Worm (Caenorhabditis elegans): ENCODE results near the gene dna-2.
A peak's percentile ranks its signal among the peaks of the same experiment; 100 is the strongest.

dna-2 gene

ce11 chrII:11748494-11748893 lies 29.7 kb upstream of the dna-2 start, which contains the start of the genes F44E5.17 and gpb-1:
TSS of gene F44E5.17 (minus strand) at chrII:11748594.
TSS of gene gpb-1 (minus strand) at chrII:11748611.
- TF ChIP-seq F22D6.2 (tag; optimal IDR thresholded peaks at IDR 0.05) (no peak), hmg-1.2 (GFP tag; IDR thresholded peaks at IDR 0.05) (peak; percentile 11; the same call in 1 of the 2 replicates), fkh-3 (tag; optimal IDR thresholded peaks at IDR 0.05) (no peak), efl-1 (GFP tag; optimal IDR thresholded peaks at IDR 0.05) (peak; percentile 6), sptf-2 (GFP tag; optimal IDR thresholded peaks at IDR 0.05) (no peak), snpc-1.1 (tag; optimal IDR thresholded peaks at IDR 0.05; ENCODE audit: insufficient read depth) (no peak)

DNA sequence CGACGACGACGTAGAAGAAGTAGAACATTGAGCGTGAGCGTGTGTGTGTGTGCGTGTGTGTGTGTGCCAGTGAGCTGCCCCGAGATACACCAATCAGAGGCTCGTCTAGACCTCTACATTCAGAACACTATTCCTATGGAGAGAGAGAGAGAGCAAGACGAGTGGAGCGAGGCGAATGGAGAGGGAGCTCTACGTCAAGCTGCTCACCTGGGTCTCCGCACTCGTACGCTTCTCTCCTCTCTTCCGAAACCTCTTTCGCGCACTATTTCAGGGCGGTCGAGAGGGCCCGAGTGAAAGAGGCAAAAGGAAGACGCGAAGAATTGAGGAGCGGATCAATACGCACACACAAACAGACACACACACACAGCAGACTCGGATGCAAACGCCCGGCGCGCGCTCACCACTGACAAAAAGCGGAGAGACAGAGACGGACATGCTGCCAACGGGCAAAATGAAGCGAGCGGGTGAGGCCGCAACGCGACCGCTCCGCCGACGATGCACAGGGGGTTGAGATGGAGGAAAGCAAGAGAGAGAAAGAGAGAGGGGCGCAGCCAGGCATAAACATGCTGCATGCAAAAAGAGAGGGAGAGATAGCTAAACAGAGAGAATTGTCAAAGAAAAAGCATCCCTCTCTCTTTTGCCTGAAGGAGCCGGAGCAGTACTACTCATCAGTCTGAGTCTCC lies 28.6 kb upstream of the dna-2 start:
- TF ChIP-seq efl-1 (GFP tag; optimal IDR thresholded peaks at IDR 0.05), result peak; percentile 17
- 0 out of 2 replicates have a peak, but pooled peaks have one; percentile 50 for TF ChIP-seq cebp-1 (GFP tag; IDR thresholded peaks at IDR 0.05)
- peak; percentile 90 for TF ChIP-seq cebp-1 (tag; optimal IDR thresholded peaks at IDR 0.05)
- TF ChIP-seq ekl-4 (GFP tag; IDR thresholded peaks at IDR 0.05), result 0 out of 2 replicates have a peak, but pooled peaks have one; percentile 57
- TF ChIP-seq nhr-80 (tag; optimal IDR thresholded peaks at IDR 0.05), result peak; percentile 83
- peak; percentile 89 for TF ChIP-seq egrh-3 (GFP tag; IDR thresholded peaks at IDR 0.05)
- peak; percentile 49; the same call in 1 of the 2 replicates for TF ChIP-seq bed-2 (GFP tag; IDR thresholded peaks at IDR 0.05)
- no peak for TF ChIP-seq ztf-28 (GFP tag; IDR thresholded peaks at IDR 0.05)
- TF ChIP-seq ceh-100 (GFP tag; IDR thresholded peaks at IDR 0.05), result 0 out of 2 replicates have a peak, but pooled peaks have one; percentile 24
- no peak for TF ChIP-seq pha-4 (tag; optimal IDR thresholded peaks at IDR 0.05)
- no peak for TF ChIP-seq rpc-1 (optimal IDR thresholded peaks at IDR 0.05)
- no peak for TF ChIP-seq rpc-1 (tag; optimal IDR thresholded peaks at IDR 0.05)
- no peak for TF ChIP-seq B0019.2 (GFP tag; conservative IDR thresholded peaks at IDR 0.05)
- peak; percentile 91 for TF ChIP-seq B0336.3 (GFP tag; IDR thresholded peaks at IDR 0.05)
- TF ChIP-seq sdz-38 (tag; optimal IDR thresholded peaks at IDR 0.05), result no peak
- TF ChIP-seq madf-8 (GFP tag; conservative IDR thresholded peaks at IDR 0.05), result no peak
- TF ChIP-seq C06A6.2 (GFP tag; conservative IDR thresholded peaks at IDR 0.05), result peak; percentile 55; the same call in 1 of the 2 replicates
- no peak for TF ChIP-seq snpc-1.1 (tag; optimal IDR thresholded peaks at IDR 0.05; ENCODE audit: insufficient read depth)
- TF ChIP-seq mcd-1 (GFP tag; IDR thresholded peaks at IDR 0.05), result peak; percentile 73
- 0 out of 2 replicates have a peak, but pooled peaks have one; percentile 8 for TF ChIP-seq rcor-1 (GFP tag; IDR thresholded peaks at IDR 0.05)
- peak; percentile 22 for TF ChIP-seq tlf-1 (GFP tag; optimal IDR thresholded peaks at IDR 0.05)
- no peak for TF ChIP-seq ztf-3 (GFP tag; optimal IDR thresholded peaks at IDR 0.05)
- TF ChIP-seq F33H1.4 (GFP tag; IDR thresholded peaks at IDR 0.05), result no peak
- peak; percentile 74 for TF ChIP-seq chd-7 (tag; optimal IDR thresholded peaks at IDR 0.05)
- peak; percentile 85 for TF ChIP-seq hmg-1.2 (GFP tag; IDR thresholded peaks at IDR 0.05)
- no peak for TF ChIP-seq ceh-79 (tag; optimal IDR thresholded peaks at IDR 0.05)
- TF ChIP-seq K12H6.12 (tag; optimal IDR thresholded peaks at IDR 0.05), result peak; percentile 87
- TF ChIP-seq madf-3 (GFP tag; IDR thresholded peaks at IDR 0.05), result 0 out of 2 replicates have a peak, but pooled peaks have one; percentile 63
- TF ChIP-seq attf-5 (GFP tag; optimal IDR thresholded peaks at IDR 0.05), result peak; percentile 89
- no peak for TF ChIP-seq nhr-27 (tag; optimal IDR thresholded peaks at IDR 0.05)
- peak; percentile 26 for TF ChIP-seq lin-54 (GFP tag; optimal IDR thresholded peaks at IDR 0.05)
- no peak for TF ChIP-seq F57A8.1 (GFP tag; optimal IDR thresholded peaks at IDR 0.05)
- TF ChIP-seq fkh-3 (tag; optimal IDR thresholded peaks at IDR 0.05), result no peak
- TF ChIP-seq sptf-2 (GFP tag; optimal IDR thresholded peaks at IDR 0.05), result no peak
- TF ChIP-seq madf-10 (tag; optimal IDR thresholded peaks at IDR 0.05), result peak; percentile 81
- no peak for TF ChIP-seq him-1 (tag; optimal IDR thresholded peaks at IDR 0.05)
- peak; percentile 38 for TF ChIP-seq B0035.1 (tag; optimal IDR thresholded peaks at IDR 0.05)
- peak; percentile 40 for TF ChIP-seq ZK185.1 (tag; optimal IDR thresholded peaks at IDR 0.05; ENCODE audit: poor library complexity, severe bottlenecking)
- TF ChIP-seq lin-35 (GFP tag; optimal IDR thresholded peaks at IDR 0.05), result peak in 1 of 3 experiments; percentile 66
- peak; percentile 59 for TF ChIP-seq F52B5.7 (tag; optimal IDR thresholded peaks at IDR 0.05)
- no peak for TF ChIP-seq D2030.7 (GFP tag; IDR thresholded peaks at IDR 0.05)
- peak; percentile 63 for TF ChIP-seq pbrm-1 (GFP tag; IDR thresholded peaks at IDR 0.05)
- peak; percentile 84 for TF ChIP-seq dox-1 (GFP tag; IDR thresholded peaks at IDR 0.05)
- TF ChIP-seq attf-3 (GFP tag; conservative IDR thresholded peaks at IDR 0.05), result no peak

All from whole organism, young adult.